Worm (Caenorhabditis elegans) whole organism, young adult: Measurements from ENCODE around the gene Y40C5A.4.

ENCODE experiments used
- B0261.1 ChIP-seq: sonication (generic microtip); optimal IDR thresholded peaks from 2 replicates; lab custom pipeline; 2016; ENCODE audit warnings: mild to moderate bottlenecking, missing genetic modification characterization, moderate library complexity, missing compliant biosample characterization
- B0336.3 ChIP-seq: fragments of 200-800 bp; sonication (Bioruptor generic); IDR thresholded peaks from 2 replicates; pipeline ENCODE4 v1.3.6; 2022; ENCODE audit warnings: missing genetic modification characterization, missing compliant biosample characterization
- C06A6.2 ChIP-seq: fragments of 200-800 bp; sonication (Bioruptor generic); conservative IDR thresholded peaks from 2 replicates; pipeline ENCODE4 v1.3.6; 2022; ENCODE audit warnings: missing genetic modification characterization, missing compliant biosample characterization
- D2030.7 ChIP-seq: fragments of 200-800 bp; sonication (Bioruptor generic); IDR thresholded peaks from 2 replicates; pipeline ENCODE4 v1.3.6; 2022; ENCODE audit warnings: missing genetic modification reagents, missing genetic modification characterization, missing compliant biosample characterization
- F22D6.2 ChIP-seq: sonication (generic microtip); optimal IDR thresholded peaks from 2 replicates; lab custom pipeline; 2016; ENCODE audit warnings: mild to moderate bottlenecking, missing genetic modification characterization, missing compliant biosample characterization
- F33H1.4 ChIP-seq: fragments of 200-800 bp; sonication (Bioruptor generic); IDR thresholded peaks from 2 replicates; pipeline ENCODE4 v1.3.6; 2022; ENCODE audit warnings: missing genetic modification reagents, missing genetic modification characterization, missing compliant biosample characterization
- F52B5.7 ChIP-seq: sonication (generic microtip); optimal IDR thresholded peaks from 2 replicates; lab custom pipeline; 2016; ENCODE audit warnings: mild to moderate bottlenecking, missing genetic modification characterization, missing compliant biosample characterization
- K12H6.12 ChIP-seq: fragments of 200-800 bp; sonication (Bioruptor generic); optimal IDR thresholded peaks from 2 replicates; lab custom pipeline; 2018; ENCODE audit warnings: mild to moderate bottlenecking, missing genetic modification characterization, missing compliant biosample characterization
- T07F8.4 ChIP-seq: sonication (generic microtip); optimal IDR thresholded peaks from 2 replicates; lab custom pipeline; 2016; ENCODE audit warnings: mild to moderate bottlenecking, missing genetic modification characterization, moderate library complexity, missing compliant biosample characterization
- ZK185.1 ChIP-seq: sonication (generic microtip); optimal IDR thresholded peaks from 2 replicates; lab custom pipeline; 2016; ENCODE audit warnings: mild to moderate bottlenecking, missing genetic modification characterization, missing compliant biosample characterization; ENCODE audit not compliant: poor library complexity, severe bottlenecking
- akir-1 ChIP-seq: fragments of 200-800 bp; sonication (Bioruptor generic); optimal IDR thresholded peaks from 2 replicates; lab custom pipeline; 2018; ENCODE audit warnings: mild to moderate bottlenecking, missing genetic modification characterization, moderate library complexity, missing compliant biosample characterization
- aptf-3 ChIP-seq: fragments of 200-800 bp; sonication (Bioruptor generic); IDR thresholded peaks from 2 replicates; pipeline ENCODE4 v1.3.6; 2022; ENCODE audit warnings: missing genetic modification characterization, missing compliant biosample characterization
- atf-7 ChIP-seq: sonication (generic microtip); optimal IDR thresholded peaks from 2 replicates; lab custom pipeline; 2017; ENCODE audit warnings: mild to moderate bottlenecking, missing genetic modification characterization, missing compliant biosample characterization
- attf-3 ChIP-seq: fragments of 200-800 bp; sonication (Bioruptor generic); conservative IDR thresholded peaks from 2 replicates; pipeline ENCODE4 v1.3.6; 2022; ENCODE audit warnings: missing genetic modification reagents, missing genetic modification characterization, missing compliant biosample characterization
- bed-2 ChIP-seq: fragments of 200-800 bp; sonication (Bioruptor generic); IDR thresholded peaks from 2 replicates; pipeline ENCODE4 v1.3.6; 2022; ENCODE audit warnings: missing genetic modification reagents, missing genetic modification characterization, missing compliant biosample characterization
- ccch-3 ChIP-seq: fragments of 200-800 bp; sonication (Bioruptor generic); optimal IDR thresholded peaks from 2 replicates; lab custom pipeline; 2018; ENCODE audit warnings: mild to moderate bottlenecking, missing genetic modification characterization, missing compliant biosample characterization
- ceh-100 ChIP-seq: fragments of 200-800 bp; sonication (Bioruptor generic); IDR thresholded peaks from 2 replicates; pipeline ENCODE4 v1.3.6; 2022; ENCODE audit warnings: missing genetic modification reagents, missing genetic modification characterization, missing compliant biosample characterization
- ceh-27 ChIP-seq: fragments of 200-800 bp; sonication (Bioruptor generic); optimal IDR thresholded peaks from 2 replicates; lab custom pipeline; 2018; ENCODE audit warnings: mild to moderate bottlenecking, missing genetic modification characterization, moderate library complexity, missing compliant biosample characterization
- ceh-40 ChIP-seq: fragments of 200-800 bp; sonication (Bioruptor generic); IDR thresholded peaks from 2 replicates; pipeline ENCODE4 v1.3.6; 2022; ENCODE audit warnings: missing genetic modification characterization, missing compliant biosample characterization
- chd-7 ChIP-seq: sonication (generic microtip); optimal IDR thresholded peaks from 2 replicates; lab custom pipeline; 2016; ENCODE audit warnings: mild to moderate bottlenecking, missing genetic modification characterization, moderate library complexity, missing compliant biosample characterization
- dox-1 ChIP-seq: fragments of 200-800 bp; sonication (Bioruptor generic); IDR thresholded peaks from 2 replicates; pipeline ENCODE4 v1.3.6; 2022; ENCODE audit warnings: missing genetic modification reagents, missing genetic modification characterization, missing compliant biosample characterization
- ekl-4 ChIP-seq: fragments of 200-800 bp; sonication (Bioruptor generic); IDR thresholded peaks from 2 replicates; pipeline ENCODE4 v1.3.6; 2022; ENCODE audit warnings: missing genetic modification reagents, missing genetic modification characterization, missing compliant biosample characterization
- gei-17 ChIP-seq: fragments of 200-800 bp; sonication (Bioruptor generic); optimal IDR thresholded peaks from 2 replicates; lab custom pipeline; 2018; ENCODE audit warnings: mild to moderate bottlenecking, missing genetic modification characterization, missing compliant biosample characterization
- hmg-1.2 ChIP-seq: fragments of 200-800 bp; sonication (Bioruptor generic); IDR thresholded peaks from 2 replicates; pipeline ENCODE4 v1.3.6; 2022; ENCODE audit warnings: missing genetic modification reagents, missing genetic modification characterization, missing compliant biosample characterization
- let-607 ChIP-seq, 2 experiments: fragments of 200-800 bp in 1 of 2; sonication (Bioruptor generic) in 1 of 2; sonication (generic microtip) in 1 of 2; optimal IDR thresholded peaks; 2 replicates each; lab custom pipeline; 2016 to 2018; ENCODE audit warnings: mild to moderate bottlenecking in 2 of 2, missing compliant biosample characterization in 2 of 2, missing genetic modification characterization in 2 of 2, moderate library complexity in 2 of 2, missing genotype in 1 of 2
- lin-35 ChIP-seq, 3 experiments: fragments of 150-350 bp in 2 of 3; sonication (generic microtip) in 1 of 3; optimal IDR thresholded peaks; 2 replicates each; lab custom pipeline; 2014 to 2018; ENCODE audit warnings: missing biosample characterization in 3 of 3, missing genetic modification characterization in 3 of 3, missing genetic modification reagents in 3 of 3
- lin-40 ChIP-seq: sonication (generic microtip); optimal IDR thresholded peaks from 2 replicates; lab custom pipeline; 2016; ENCODE audit warnings: missing genetic modification characterization, mild to moderate bottlenecking, missing compliant biosample characterization, missing genotype, missing genetic modification reagents
- lin-54 ChIP-seq: fragments of 200-800 bp; sonication (Bioruptor generic); optimal IDR thresholded peaks from 2 replicates; lab custom pipeline; 2018; ENCODE audit warnings: mild to moderate bottlenecking, missing genetic modification characterization, missing compliant biosample characterization
- madf-10 ChIP-seq: sonication (generic microtip); optimal IDR thresholded peaks from 2 replicates; lab custom pipeline; 2016; ENCODE audit warnings: mild to moderate bottlenecking, missing genetic modification characterization, missing compliant biosample characterization
- madf-3 ChIP-seq: fragments of 200-800 bp; sonication (Bioruptor generic); IDR thresholded peaks from 2 replicates; pipeline ENCODE4 v1.3.6; 2022; ENCODE audit warnings: missing genetic modification reagents, missing genetic modification characterization, missing compliant biosample characterization
- madf-6 ChIP-seq: fragments of 200-800 bp; sonication (Bioruptor generic); IDR thresholded peaks from 2 replicates; pipeline ENCODE4 v1.3.6; 2022; ENCODE audit warnings: missing genetic modification reagents, missing genetic modification characterization, missing compliant biosample characterization
- mcd-1 ChIP-seq: fragments of 200-800 bp; sonication (Bioruptor generic); IDR thresholded peaks from 2 replicates; pipeline ENCODE4 v1.3.6; 2022; ENCODE audit warnings: missing genetic modification reagents, missing genetic modification characterization, missing compliant biosample characterization
- mel-28 ChIP-seq: sonication (generic microtip); optimal IDR thresholded peaks from 2 replicates; lab custom pipeline; 2016; ENCODE audit warnings: borderline replicate concordance, mild to moderate bottlenecking, missing genetic modification characterization, missing compliant biosample characterization
- mes-4 ChIP-seq: sonication (generic microtip); optimal IDR thresholded peaks from 2 replicates; lab custom pipeline; 2016; ENCODE audit warnings: missing genotype, missing genetic modification characterization, missing compliant biosample characterization
- nfya-2 ChIP-seq: fragments of 200-800 bp; sonication (Bioruptor generic); IDR thresholded peaks from 2 replicates; pipeline ENCODE4 v1.3.6; 2022; ENCODE audit warnings: missing genetic modification reagents, missing genetic modification characterization, missing compliant biosample characterization
- nfyb-1 ChIP-seq: fragments of 200-800 bp; sonication (Bioruptor generic); IDR thresholded peaks from 2 replicates; pipeline ENCODE4 v1.3.6; 2022; ENCODE audit warnings: missing genetic modification reagents, missing genetic modification characterization, missing compliant biosample characterization
- nhr-179 ChIP-seq: sonication (generic microtip); optimal IDR thresholded peaks from 2 replicates; lab custom pipeline; 2016; ENCODE audit warnings: mild to moderate bottlenecking, missing genetic modification characterization, missing compliant biosample characterization
- nhr-80 ChIP-seq: sonication (generic microtip); optimal IDR thresholded peaks from 2 replicates; lab custom pipeline; 2016; ENCODE audit warnings: missing genetic modification characterization, missing compliant biosample characterization
- nhr-90 ChIP-seq: sonication (generic microtip); optimal IDR thresholded peaks from 2 replicates; lab custom pipeline; 2016; ENCODE audit warnings: missing genotype, mild to moderate bottlenecking, missing genetic modification characterization, missing compliant biosample characterization
- rpc-1 ChIP-seq, 2 experiments: fragments of 150-350 bp in 1 of 2; sonication (generic microtip) in 1 of 2; optimal IDR thresholded peaks; 2 replicates each; lab custom pipeline; 2014 to 2018; ENCODE audit warnings: missing biosample characterization in 1 of 2, missing genetic modification characterization in 1 of 2, missing genetic modification reagents in 1 of 2, missing genotype in 1 of 2
- snpc-3.4 ChIP-seq: sonication (generic microtip); optimal IDR thresholded peaks from 2 replicates; lab custom pipeline; 2017; ENCODE audit warnings: missing genetic modification characterization, mild to moderate bottlenecking, missing compliant biosample characterization, antibody characterized with exemption, moderate library complexity, missing genotype, missing genetic modification reagents
- snpc-4 ChIP-seq, 5 experiments: fragments of 150-350 bp in 1 of 5; sonication (generic microtip) in 4 of 5; optimal IDR thresholded peaks; 2 replicates each; lab custom pipeline; 2014 to 2018; ENCODE audit warnings: missing genetic modification characterization in 5 of 5, missing biosample characterization in 3 of 5, antibody characterized with exemption in 2 of 5, mild to moderate bottlenecking in 2 of 5, missing compliant biosample characterization in 2 of 5, missing genotype in 2 of 5, moderate library complexity in 2 of 5, missing genetic modification reagents in 1 of 5
- somi-1 ChIP-seq: fragments of 200-800 bp; sonication (Bioruptor generic); optimal IDR thresholded peaks from 2 replicates; lab custom pipeline; 2018; ENCODE audit warnings: mild to moderate bottlenecking, missing genetic modification characterization, missing compliant biosample characterization
- tlf-1 ChIP-seq: fragments of 200-800 bp; sonication (Bioruptor generic); optimal IDR thresholded peaks from 2 replicates; lab custom pipeline; 2018; ENCODE audit warnings: mild to moderate bottlenecking, missing genetic modification characterization, missing compliant biosample characterization
- zfh-2 ChIP-seq: fragments of 200-800 bp; sonication (Bioruptor generic); conservative IDR thresholded peaks from 2 replicates; pipeline ENCODE4 v1.3.6; 2022; ENCODE audit warnings: missing genetic modification reagents, missing genetic modification characterization, missing compliant biosample characterization
- ztf-18 ChIP-seq: sonication (generic microtip); optimal IDR thresholded peaks from 2 replicates; lab custom pipeline; 2016; ENCODE audit warnings: missing genotype, mild to moderate bottlenecking, missing genetic modification characterization, missing compliant biosample characterization
- ztf-26 ChIP-seq: sonication (generic microtip); optimal IDR thresholded peaks from 2 replicates; lab custom pipeline; 2017; ENCODE audit warnings: missing genetic modification characterization, missing compliant biosample characterization

Gene Y40C5A.4

DNA sequence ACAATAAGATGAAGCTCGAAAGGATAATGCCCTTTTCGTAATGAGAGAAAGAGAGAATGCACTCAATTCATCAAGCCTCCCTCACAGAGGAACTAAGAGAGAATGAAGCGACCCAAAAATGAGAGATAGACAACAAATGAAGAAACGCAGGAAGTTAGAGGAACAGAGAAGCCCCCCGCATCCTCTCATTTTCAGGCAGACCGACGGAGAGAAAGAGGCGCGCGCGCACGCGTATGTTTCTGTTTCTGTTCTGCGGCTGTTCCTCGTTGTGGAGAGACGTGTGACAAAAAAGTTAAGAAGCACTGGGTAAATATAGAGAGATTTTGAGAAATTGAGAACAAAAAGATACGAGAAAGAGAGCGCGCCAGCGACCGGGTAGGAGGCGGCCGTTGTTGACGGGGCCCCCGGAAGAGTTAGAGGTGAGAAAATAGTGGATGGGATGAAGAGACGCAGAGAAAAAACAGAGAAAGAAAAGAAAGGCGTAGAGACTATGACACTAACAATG is 44.9 kb downstream of the Y40C5A.4 start:
- peak; percentile 27 for TF ChIP-seq atf-7 (tag; lab: Kevin White, UChicago)
- peak; percentile 51 for TF ChIP-seq ZK185.1 (tag; lab: Kevin White, UChicago)
- peak; percentile 8 for TF ChIP-seq ceh-27 (GFP tag; lab: Kevin White, UChicago)
- no peak for TF ChIP-seq bed-2 (GFP tag; lab: Robert Waterston, UW)
- no peak for TF ChIP-seq mel-28
- no peak for TF ChIP-seq aptf-3
- TF ChIP-seq F52B5.7 (tag; lab: Kevin White, UChicago), result no peak
- TF ChIP-seq B0261.1 (tag; lab: Kevin White, UChicago), result no peak
- peak; percentile 53 for TF ChIP-seq ztf-26 (tag; lab: Kevin White, UChicago)
- no peak for TF ChIP-seq D2030.7 (GFP tag; lab: Robert Waterston, UW)
- peak; percentile 29 for TF ChIP-seq F22D6.2 (tag; lab: Kevin White, UChicago)
- no peak for TF ChIP-seq T07F8.4 (tag; lab: Kevin White, UChicago)
- peak; percentile 52 for TF ChIP-seq gei-17 (GFP tag; lab: Kevin White, UChicago)
- peak; percentile 99 for TF ChIP-seq zfh-2 (GFP tag; lab: Robert Waterston, UW)
- no peak for TF ChIP-seq nhr-179
- TF ChIP-seq snpc-4 (GFP tag; optimal IDR thresholded peaks at IDR 0.05; lab: Kevin White, UChicago), result peak; percentile 5
- peak in 3 of 4 experiments; percentile 44 to 77 (median 66) for TF ChIP-seq snpc-4 (tag; optimal IDR thresholded peaks at IDR 0.05; lab: Kevin White, UChicago)
- TF ChIP-seq madf-6 (GFP tag; lab: Robert Waterston, UW), result 0 out of 2 replicates have a peak, but pooled peaks have one; percentile 19
- peak; percentile 86 for TF ChIP-seq somi-1 (GFP tag; lab: Kevin White, UChicago)
- no peak for TF ChIP-seq madf-3 (GFP tag; lab: Robert Waterston, UW)
- no peak for TF ChIP-seq C06A6.2 (GFP tag; lab: Robert Waterston, UW)
- TF ChIP-seq lin-54 (GFP tag; lab: Kevin White, UChicago), result peak; percentile 4
- TF ChIP-seq ccch-3 (GFP tag; lab: Kevin White, UChicago), result no peak
- TF ChIP-seq B0336.3 (GFP tag; lab: Robert Waterston, UW), result peak; percentile 87
- no peak for TF ChIP-seq mes-4 (tag; lab: Kevin White, UChicago)
- peak; percentile 12 for TF ChIP-seq tlf-1 (GFP tag; lab: Kevin White, UChicago)
- peak; percentile 48 for TF ChIP-seq ztf-18 (tag; lab: Kevin White, UChicago)
- peak; percentile 71 for TF ChIP-seq chd-7 (tag; lab: Kevin White, UChicago)
- TF ChIP-seq lin-40 (tag; lab: Kevin White, UChicago), result peak; percentile 87
- TF ChIP-seq nhr-90, result peak; percentile 19
- TF ChIP-seq snpc-3.4, result no peak
- peak in 1 of 2 experiments; percentile 6 for TF ChIP-seq let-607 (tag; optimal IDR thresholded peaks at IDR 0.05; lab: Kevin White, UChicago)
- TF ChIP-seq nfya-2 (GFP tag; lab: Robert Waterston, UW), result no peak
- no peak for TF ChIP-seq ceh-40 (GFP tag; lab: Robert Waterston, UW)
- TF ChIP-seq ceh-100 (GFP tag; lab: Robert Waterston, UW), result peak; percentile 33; the same call in 1 of the 2 replicates
- TF ChIP-seq rpc-1 (optimal IDR thresholded peaks at IDR 0.05; lab: Kevin White, UChicago), result no peak
- TF ChIP-seq rpc-1 (tag; optimal IDR thresholded peaks at IDR 0.05; lab: Kevin White, UChicago), result no peak
- peak; percentile 80; the same call in 1 of the 2 replicates for TF ChIP-seq nfyb-1
- TF ChIP-seq attf-3 (GFP tag; lab: Robert Waterston, UW), result no peak
- peak; percentile 27 for TF ChIP-seq madf-10 (tag; lab: Kevin White, UChicago)
- TF ChIP-seq hmg-1.2, result peak; percentile 97
- TF ChIP-seq dox-1 (GFP tag; lab: Robert Waterston, UW), result peak; percentile 91
- no peak for TF ChIP-seq akir-1 (GFP tag; lab: Kevin White, UChicago)
- TF ChIP-seq nhr-80 (tag; lab: Kevin White, UChicago), result peak; percentile 92
- TF ChIP-seq ekl-4 (GFP tag; lab: Robert Waterston, UW), result peak; percentile 65; the same call in 1 of the 2 replicates
- peak; percentile 37; the same call in 1 of the 2 replicates for TF ChIP-seq F33H1.4 (GFP tag; lab: Robert Waterston, UW)
- peak; percentile 92 for TF ChIP-seq K12H6.12 (tag; lab: Kevin White, UChicago)
- peak; percentile 70 for TF ChIP-seq mcd-1 (GFP tag; lab: Robert Waterston, UW)
- peak in 1 of 3 experiments; percentile 57 for TF ChIP-seq lin-35 (GFP tag; optimal IDR thresholded peaks at IDR 0.05; lab: Kevin White, UChicago)
